Worm (Caenorhabditis elegans): ENCODE measurements around the gene die-1.

ce11 chrII:10099072-10099471, 31.4 kb upstream of the die-1 start:
- TF ChIP-seq egl-27 (tag; optimal IDR thresholded peaks at IDR 0.05), result no peak
- no peak for TF ChIP-seq nhr-23 (tag; optimal IDR thresholded peaks at IDR 0.05)
- TF ChIP-seq ZK546.5 (tag; optimal IDR thresholded peaks at IDR 0.05), result no peak
- TF ChIP-seq unc-62 (GFP tag; optimal IDR thresholded peaks at IDR 0.05), result no peak
- no peak for TF ChIP-seq ceh-82 (tag; optimal IDR thresholded peaks at IDR 0.05)

Data from whole organism, L2 larva.